Worm (Caenorhabditis elegans) whole organism, midembryonic: ENCODE data around the gene chil-10.

Experiments used
- T22C8.4 ChIP-seq: fragments of 200-800 bp; sonication (Bioruptor generic); IDR thresholded peaks from 2 replicates; pipeline ENCODE4 v1.3.6; 2022; ENCODE audit warnings: missing genetic modification characterization, missing compliant biosample characterization
- cog-1 ChIP-seq: sonication (generic microtip); optimal IDR thresholded peaks from 2 replicates; lab custom pipeline; 2016; ENCODE audit warnings: missing genetic modification characterization, missing compliant biosample characterization
- klf-2 ChIP-seq: fragments of 200-800 bp; sonication (Bioruptor generic); conservative IDR thresholded peaks from 2 replicates; pipeline ENCODE4 v1.3.6; 2022; ENCODE audit warnings: missing genetic modification reagents, missing genetic modification characterization, missing compliant biosample characterization
- ztf-29 ChIP-seq: fragments of 200-800 bp; sonication (Bioruptor generic); IDR thresholded peaks from 2 replicates; pipeline ENCODE4 v1.3.6; 2022; ENCODE audit warnings: missing genetic modification reagents, missing genetic modification characterization, missing compliant biosample characterization

DNA sequence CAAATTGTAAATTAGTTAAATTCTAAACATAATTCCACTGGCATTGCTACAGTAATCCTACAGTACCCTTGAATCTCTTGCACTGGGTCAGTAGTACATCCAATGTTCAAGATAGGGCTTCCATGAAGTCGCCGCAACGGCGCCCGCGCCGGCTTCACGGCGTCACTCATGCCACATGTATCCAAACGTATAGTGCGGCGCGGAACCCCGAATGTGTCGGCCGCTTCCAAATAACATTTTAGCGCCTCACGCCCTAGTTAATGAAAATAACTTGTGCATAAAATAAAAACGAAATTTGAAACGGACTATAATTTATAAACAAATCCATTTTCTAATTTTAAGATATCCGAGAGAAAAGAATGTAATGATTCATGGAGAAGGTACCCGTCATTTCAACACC is 21.7 kb upstream of the chil-10 start:
- no peak for TF ChIP-seq cog-1 (tag; lab: Kevin White, UChicago)
- TF ChIP-seq T22C8.4 = no peak
- no peak for TF ChIP-seq klf-2 (GFP tag; lab: Robert Waterston, UW)
- no peak for TF ChIP-seq ztf-29 (GFP tag; lab: Robert Waterston, UW)
